Fruit fly (Drosophila melanogaster): Measurements from ENCODE around the gene Strump.

Gene Strump

DNA sequence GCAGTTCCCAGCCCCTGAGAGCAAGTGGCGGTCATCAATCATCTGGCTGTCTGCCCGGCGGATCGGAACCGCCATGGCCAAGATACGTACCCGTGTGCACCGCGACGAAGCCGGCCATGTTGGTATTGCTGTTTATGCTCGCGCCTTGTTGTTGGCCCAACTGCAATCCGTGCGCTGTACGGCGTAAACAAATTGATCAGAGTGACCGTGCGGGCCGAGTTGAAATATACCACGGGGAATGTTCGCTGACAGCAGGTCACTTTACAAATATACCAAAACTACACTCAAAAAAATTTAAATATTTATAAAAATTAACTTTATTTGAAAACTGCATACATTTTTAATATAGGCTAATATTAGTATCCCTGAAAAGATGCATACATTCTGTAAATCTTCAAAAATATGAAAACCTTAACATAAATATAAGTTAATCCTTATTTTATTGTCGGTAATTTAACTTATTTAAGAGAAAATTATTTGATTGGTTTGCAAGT lies 34.4 kb upstream of the Strump start, which contains the start of gene Tasp1 (continued):
- no peak for TF ChIP-seq Elba2 (GFP tag; optimal IDR thresholded peaks at IDR 0.05)
- 0 out of 2 replicates have a peak, but pooled peaks have one; percentile 6 for TF ChIP-seq CG10959 (GFP tag; IDR thresholded peaks at IDR 0.05)
- TF ChIP-seq scrt (GFP tag; optimal IDR thresholded peaks at IDR 0.05): no peak
- no peak for TF ChIP-seq br (optimal IDR thresholded peaks at IDR 0.05)
- TF ChIP-seq crol (GFP tag; IDR thresholded peaks at IDR 0.05): no peak
- no peak for TF ChIP-seq CG4282 (GFP tag; optimal IDR thresholded peaks at IDR 0.05)
- TF ChIP-seq rib (GFP tag; IDR thresholded peaks at IDR 0.05): peak; percentile 39; the same call in 1 of the 2 replicates
- TF ChIP-seq corto (GFP tag; optimal IDR thresholded peaks at IDR 0.05): no peak
- TF ChIP-seq MESR4 (GFP tag; optimal IDR thresholded peaks at IDR 0.05): peak; percentile 82
- TF ChIP-seq HLH54F (GFP tag; optimal IDR thresholded peaks at IDR 0.05): no peak
- no peak for TF ChIP-seq CrebB (tag; optimal IDR thresholded peaks at IDR 0.05)
- TF ChIP-seq Awh (GFP tag; IDR thresholded peaks at IDR 0.05): no peak
- TF ChIP-seq Ets65A (GFP tag): peak; percentile 69
- TF ChIP-seq CG12744 (GFP tag; optimal IDR thresholded peaks at IDR 0.05): no peak
- TF ChIP-seq cad (GFP tag; optimal IDR thresholded peaks at IDR 0.05): no peak
- TF ChIP-seq dimm (GFP tag; IDR thresholded peaks at IDR 0.05): no peak
- TF ChIP-seq lab (GFP tag; optimal IDR thresholded peaks at IDR 0.05): peak; percentile 76
- TF ChIP-seq Kr (GFP tag; optimal IDR thresholded peaks at IDR 0.05): no peak
- TF ChIP-seq CG2199 (GFP tag; IDR thresholded peaks at IDR 0.05): no peak
- TF ChIP-seq E2f1 (GFP tag; IDR thresholded peaks at IDR 0.05): peak; percentile 79
- TF ChIP-seq CG17359 (tag; optimal IDR thresholded peaks at IDR 0.05): peak; percentile 60
- peak; percentile 54 for TF ChIP-seq zen (tag; optimal IDR thresholded peaks at IDR 0.05)
- no peak for TF ChIP-seq CG11723 (GFP tag; optimal IDR thresholded peaks at IDR 0.05)
- TF ChIP-seq CG3065 (GFP tag; optimal IDR thresholded peaks at IDR 0.05): no peak
- TF ChIP-seq Bteb2 (GFP tag; optimal IDR thresholded peaks at IDR 0.05): no peak
- no peak for TF ChIP-seq sna (GFP tag; IDR thresholded peaks at IDR 0.05; ENCODE audit: partially characterized antibody)
- TF ChIP-seq bowl (GFP tag; IDR thresholded peaks at IDR 0.05): no peak
- peak; percentile 5 for TF ChIP-seq gro (GFP tag; optimal IDR thresholded peaks at IDR 0.05)
- TF ChIP-seq CG1792 (GFP tag; optimal IDR thresholded peaks at IDR 0.05): no peak
- no peak for TF ChIP-seq CG9215 (GFP tag; IDR thresholded peaks at IDR 0.05)
- TF ChIP-seq phol (tag; optimal IDR thresholded peaks at IDR 0.05): peak; percentile 77
- TF ChIP-seq CG7963 (GFP tag; IDR thresholded peaks at IDR 0.05; ENCODE audit: partially characterized antibody): no peak
- peak; percentile 61; the same call in 1 of the 2 replicates for TF ChIP-seq CG4730 (GFP tag; IDR thresholded peaks at IDR 0.05)
- peak; percentile 47; the same call in 1 of the 2 replicates for TF ChIP-seq CG4360 (GFP tag; IDR thresholded peaks at IDR 0.05)
- TF ChIP-seq H15 (GFP tag; IDR thresholded peaks at IDR 0.05): no peak
- TF ChIP-seq mam (GFP tag; optimal IDR thresholded peaks at IDR 0.05): no peak
- TF ChIP-seq CG11560 (tag; IDR thresholded peaks at IDR 0.05): no peak; the same call in 2 of the 3 replicates
- peak; percentile 59 for TF ChIP-seq CG12155 (GFP tag; optimal IDR thresholded peaks at IDR 0.05)
- TF ChIP-seq CG1602 (GFP tag; optimal IDR thresholded peaks at IDR 0.05): peak; percentile 55
- TF ChIP-seq chm (GFP tag; IDR thresholded peaks at IDR 0.05): no peak
- TF ChIP-seq lilli (GFP tag; optimal IDR thresholded peaks at IDR 0.05): peak; percentile 38
- TF ChIP-seq jing (GFP tag; optimal IDR thresholded peaks at IDR 0.05): no peak
- no peak; the same call in 2 of the 3 replicates for TF ChIP-seq CG6791 (GFP tag; IDR thresholded peaks at IDR 0.05; ENCODE audit: partially characterized antibody)
- no peak for TF ChIP-seq CG11093 (GFP tag; IDR thresholded peaks at IDR 0.05)
- TF ChIP-seq ase (GFP tag; IDR thresholded peaks at IDR 0.05): peak; percentile 46; the same call in 1 of the 3 replicates
- no peak for TF ChIP-seq tll (GFP tag; optimal IDR thresholded peaks at IDR 0.05)
- TF ChIP-seq CG11504 (tag; optimal IDR thresholded peaks at IDR 0.05): no peak
- TF ChIP-seq tx (GFP tag; optimal IDR thresholded peaks at IDR 0.05): no peak
- TF ChIP-seq caup (GFP tag; optimal IDR thresholded peaks at IDR 0.05; ENCODE audit: severe bottlenecking): peak; percentile 48
- TF ChIP-seq Mrtf (GFP tag; IDR thresholded peaks at IDR 0.05): no peak
- peak; percentile 62 for TF ChIP-seq Ada2b (GFP tag; IDR thresholded peaks at IDR 0.05)
- peak; percentile 54 for TF ChIP-seq Sox100B (GFP tag; optimal IDR thresholded peaks at IDR 0.05)
